Worm (Caenorhabditis elegans) whole organism, L4 larva: ENCODE data around the gene hlh-19.

Experiments
- D1046.2 ChIP-seq: fragments of 200-800 bp; sonication (Bioruptor generic); IDR thresholded peaks from 2 replicates; pipeline ENCODE4 v1.3.6; 2022; ENCODE audit warnings: missing genetic modification characterization, missing compliant biosample characterization
- F37D6.2 ChIP-seq: sonication (generic microtip); optimal IDR thresholded peaks from 2 replicates; lab custom pipeline; 2016; ENCODE audit warnings: mild to moderate bottlenecking, missing genetic modification characterization, missing compliant biosample characterization
- F44E2.7 ChIP-seq: fragments of 200-800 bp; sonication (Bioruptor generic); IDR thresholded peaks from 2 replicates; pipeline ENCODE4 v2.1.2; 2022; ENCODE audit warnings: missing genetic modification characterization, missing compliant biosample characterization
- R02D3.7 ChIP-seq: fragments of 150-350 bp; sonication (generic microtip); optimal IDR thresholded peaks from 3 replicates; lab custom pipeline; 2014; ENCODE audit warnings: missing biosample characterization, missing genetic modification characterization
- T20F7.1 ChIP-seq: fragments of 200-800 bp; sonication (Bioruptor generic); optimal IDR thresholded peaks from 2 replicates; lab custom pipeline; 2018; ENCODE audit warnings: mild to moderate bottlenecking, missing genetic modification characterization, missing compliant biosample characterization
- Y105C5A.15 ChIP-seq: fragments of 200-800 bp; sonication (Bioruptor generic); IDR thresholded peaks from 2 replicates; pipeline ENCODE4 v1.3.6; 2022; ENCODE audit warnings: missing genetic modification characterization, missing compliant biosample characterization
- aha-1 ChIP-seq: fragments of 150-350 bp; peaks from one replicate; lab custom pipeline; 2014; ENCODE audit warnings: missing biosample characterization, missing genetic modification characterization
- attf-4 ChIP-seq: sonication (generic microtip); optimal IDR thresholded peaks from 3 replicates; lab custom pipeline; 2017; ENCODE audit warnings: missing biosample characterization, missing genetic modification characterization
- ceh-28 ChIP-seq: fragments of 150-350 bp; optimal IDR thresholded peaks from 2 replicates; lab custom pipeline; 2014; ENCODE audit warnings: missing biosample characterization, missing genetic modification reagents, missing genetic modification characterization
- cey-2 ChIP-seq: sonication (generic microtip); optimal IDR thresholded peaks from 3 replicates; lab custom pipeline; 2017; ENCODE audit warnings: missing genetic modification characterization, mild to moderate bottlenecking, missing compliant biosample characterization, antibody characterized with exemption, borderline replicate concordance; ENCODE audit not compliant: insufficient read depth
- ctbp-1 ChIP-seq: fragments of 200-800 bp; sonication (Bioruptor generic); IDR thresholded peaks from 2 replicates; pipeline ENCODE4 v1.3.6; 2022; ENCODE audit warnings: missing genetic modification reagents, missing genetic modification characterization, missing compliant biosample characterization
- daf-12 ChIP-seq: fragments of 150-350 bp; optimal IDR thresholded peaks from 2 replicates; lab custom pipeline; 2014; ENCODE audit warnings: missing biosample characterization, missing genetic modification reagents, missing genetic modification characterization
- daf-19 ChIP-seq: fragments of 200-800 bp; sonication (Bioruptor generic); conservative IDR thresholded peaks from 2 replicates; pipeline ENCODE4 v1.3.6; 2022; ENCODE audit warnings: missing genetic modification characterization, missing compliant biosample characterization
- dmd-8 ChIP-seq: fragments of 200-800 bp; sonication (Bioruptor generic); IDR thresholded peaks from 2 replicates; pipeline ENCODE4 v1.3.6; 2022; ENCODE audit warnings: missing genetic modification characterization, missing compliant biosample characterization
- fos-1 ChIP-seq: fragments of 150-350 bp; optimal IDR thresholded peaks from 2 replicates; lab custom pipeline; 2014; ENCODE audit warnings: missing biosample characterization, missing genetic modification characterization
- gei-8 ChIP-seq: fragments of 200-800 bp; sonication (Bioruptor generic); optimal IDR thresholded peaks from 2 replicates; lab custom pipeline; 2018; ENCODE audit warnings: mild to moderate bottlenecking, missing genetic modification characterization, missing compliant biosample characterization
- hif-1 ChIP-seq, 2 experiments: sonication (generic microtip); optimal IDR thresholded peaks; 2 replicates each; lab custom pipeline; 2016 to 2017; ENCODE audit warnings: missing compliant biosample characterization in 2 of 2, missing genetic modification characterization in 2 of 2, missing genetic modification reagents in 2 of 2, missing genotype in 2 of 2, mild to moderate bottlenecking in 1 of 2
- hlh-30 ChIP-seq: sonication (generic microtip); optimal IDR thresholded peaks from 2 replicates; lab custom pipeline; 2017; ENCODE audit warnings: antibody characterized with exemption, mild to moderate bottlenecking, missing genetic modification characterization, missing compliant biosample characterization; ENCODE audit not compliant: insufficient read depth
- hmg-1.1 ChIP-seq: fragments of 200-800 bp; sonication (Bioruptor generic); IDR thresholded peaks from 2 replicates; pipeline ENCODE4 v1.3.6; 2022; ENCODE audit warnings: missing genetic modification reagents, missing genetic modification characterization, missing compliant biosample characterization
- lin-15B ChIP-seq: fragments of 150-350 bp; sonication (generic microtip); optimal IDR thresholded peaks from 3 replicates; lab custom pipeline; 2014; ENCODE audit warnings: missing biosample characterization, missing genetic modification characterization
- lin-29 ChIP-seq: fragments of 200-800 bp; sonication (Bioruptor generic); IDR thresholded peaks from 2 replicates; pipeline ENCODE4 v1.3.6; 2022; ENCODE audit warnings: missing genetic modification reagents, missing genetic modification characterization, missing compliant biosample characterization
- lir-3 ChIP-seq: sonication (generic microtip); optimal IDR thresholded peaks from 2 replicates; lab custom pipeline; 2016; ENCODE audit warnings: mild to moderate bottlenecking, missing genetic modification characterization, missing compliant biosample characterization
- mep-1 ChIP-seq: fragments of 150-350 bp; sonication (generic microtip); optimal IDR thresholded peaks from 3 replicates; lab custom pipeline; 2014; ENCODE audit warnings: missing biosample characterization, missing genetic modification characterization
- mes-2 ChIP-seq: sonication (generic microtip); optimal IDR thresholded peaks from 2 replicates; lab custom pipeline; 2016; ENCODE audit warnings: missing genotype, mild to moderate bottlenecking, missing genetic modification characterization, missing compliant biosample characterization; ENCODE audit not compliant: poor library complexity, severe bottlenecking
- nhr-10 ChIP-seq: fragments of 150-350 bp; optimal IDR thresholded peaks from 2 replicates; lab custom pipeline; 2014; ENCODE audit warnings: missing biosample characterization, missing genetic modification characterization
- nhr-102 ChIP-seq: sonication (generic microtip); optimal IDR thresholded peaks from 2 replicates; lab custom pipeline; 2016; ENCODE audit warnings: mild to moderate bottlenecking, missing genetic modification characterization, moderate library complexity, missing compliant biosample characterization
- nhr-237 ChIP-seq: sonication (generic microtip); optimal IDR thresholded peaks from 2 replicates; lab custom pipeline; 2017; ENCODE audit warnings: missing biosample characterization, missing genetic modification characterization
- nhr-25 ChIP-seq: sonication (generic microtip); optimal IDR thresholded peaks from 2 replicates; lab custom pipeline; 2017; ENCODE audit warnings: missing genetic modification characterization, mild to moderate bottlenecking, missing compliant biosample characterization, antibody characterized with exemption, moderate library complexity, borderline replicate concordance; ENCODE audit not compliant: insufficient read depth
- nhr-77 ChIP-seq: fragments of 150-350 bp; optimal IDR thresholded peaks from 2 replicates; lab custom pipeline; 2014; ENCODE audit warnings: missing biosample characterization, missing genetic modification characterization
- rbr-2 ChIP-seq: sonication (generic microtip); optimal IDR thresholded peaks from 2 replicates; lab custom pipeline; 2016; ENCODE audit warnings: missing genotype, missing genetic modification characterization, missing compliant biosample characterization
- saeg-2 ChIP-seq: fragments of 200-800 bp; sonication (Bioruptor generic); IDR thresholded peaks from 2 replicates; pipeline ENCODE4 v1.3.6; 2022; ENCODE audit warnings: missing genetic modification reagents, missing genetic modification characterization, missing compliant biosample characterization
- sdz-12 ChIP-seq: fragments of 200-800 bp; sonication (Bioruptor generic); optimal IDR thresholded peaks from 2 replicates; lab custom pipeline; 2018; ENCODE audit warnings: mild to moderate bottlenecking, missing genetic modification characterization, missing compliant biosample characterization
- set-16 ChIP-seq: fragments of 200-800 bp; sonication (Bioruptor generic); IDR thresholded peaks from 2 replicates; pipeline ENCODE4 v1.3.6; 2022; ENCODE audit warnings: missing genetic modification reagents, missing genetic modification characterization, missing compliant biosample characterization
- spr-3 ChIP-seq: fragments of 200-800 bp; sonication (Bioruptor generic); optimal IDR thresholded peaks from 2 replicates; lab custom pipeline; 2018; ENCODE audit warnings: mild to moderate bottlenecking, missing genetic modification characterization, missing compliant biosample characterization
- unc-130 ChIP-seq: sonication (generic microtip); optimal IDR thresholded peaks from 2 replicates; lab custom pipeline; 2016; ENCODE audit warnings: missing genetic modification reagents, missing genetic modification characterization, missing compliant biosample characterization
- unc-39 ChIP-seq: sonication (generic microtip); optimal IDR thresholded peaks from 2 replicates; lab custom pipeline; 2017; ENCODE audit warnings: missing biosample characterization, missing genetic modification characterization
- unc-62 ChIP-seq, 3 experiments: fragments of 150-350 bp in 1 of 3; sonication (generic microtip); optimal IDR thresholded peaks in 2 of 3; peaks in 1 of 3; 1 replicate in 1 of 3; 2 replicates in 2 of 3; lab custom pipeline; 2014 to 2017; ENCODE audit warnings: missing biosample characterization in 3 of 3, missing genetic modification characterization in 3 of 3, missing genetic modification reagents in 3 of 3, missing genotype in 1 of 3
- zfp-2 ChIP-seq: sonication (generic microtip); optimal IDR thresholded peaks from 2 replicates; lab custom pipeline; 2016; ENCODE audit warnings: mild to moderate bottlenecking, missing genetic modification characterization, missing compliant biosample characterization
- zip-11 ChIP-seq: fragments of 200-800 bp; sonication (Bioruptor generic); IDR thresholded peaks from 2 replicates; pipeline ENCODE4 v1.3.6; 2022; ENCODE audit warnings: missing genetic modification characterization, missing compliant biosample characterization
- zip-2 ChIP-seq: fragments of 150-350 bp; optimal IDR thresholded peaks from 2 replicates; lab custom pipeline; 2014; ENCODE audit warnings: missing biosample characterization, missing genetic modification characterization
- ztf-7 ChIP-seq: fragments of 150-350 bp; optimal IDR thresholded peaks from 2 replicates; lab custom pipeline; 2014; ENCODE audit warnings: missing biosample characterization, missing genetic modification characterization

hlh-19 gene

ce11 chrX:573270-573669 lies 16.2 kb upstream of the hlh-19 start (continued):
- TF ChIP-seq nhr-10 (no peak), mes-2 (peak; percentile 36), attf-4 (no peak), nhr-237 (tag; lab: Kevin White, UChicago) (no peak), lin-29 (GFP tag; lab: Robert Waterston, UW) (no peak), cey-2 (tag; lab: Kevin White, UChicago) (no peak), rbr-2 (tag; lab: Kevin White, UChicago) (peak; percentile 26), ceh-28 (tag; lab: Kevin White, UChicago) (no peak), unc-39 (tag; lab: Kevin White, UChicago) (no peak), saeg-2 (GFP tag; lab: Robert Waterston, UW) (no peak), F37D6.2 (no peak), daf-19 (GFP tag; lab: Robert Waterston, UW) (no peak), ctbp-1 (GFP tag; lab: Robert Waterston, UW) (no peak), mep-1 (peak; percentile 44), ztf-7 (tag; lab: Kevin White, UChicago) (no peak), aha-1 (tag; lab: Kevin White, UChicago) (peak; percentile 91), hif-1 (tag; optimal IDR thresholded peaks at IDR 0.05; lab: Kevin White, UChicago) (peak in 1 of 2 experiments; percentile 46), zip-2 (peak; percentile 85), unc-62 (GFP tag; optimal IDR thresholded peaks at IDR 0.05 in 1 of 2; lab: Kevin White, UChicago) (peak in 1 of 2 experiments; percentile 90), unc-62 (tag; optimal IDR thresholded peaks at IDR 0.05; lab: Kevin White, UChicago) (no peak), D1046.2 (no peak)

- TF ChIP-seq unc-62 (GFP tag; optimal IDR thresholded peaks at IDR 0.05 in 1 of 2; lab: Kevin White, UChicago) (peak in 1 of 2 experiments; percentile 41), unc-62 (tag; optimal IDR thresholded peaks at IDR 0.05; lab: Kevin White, UChicago) (no peak), unc-130 (no peak)
Observed at ce11 chrX:572601-573000, 15.5 kb upstream of the hlh-19 start, which contains the start of gene mrp-2. Gene mrp-2 (minus strand): TSS chrX:572701.

- TF ChIP-seq spr-3 (no peak), daf-12 (no peak), daf-19 (GFP tag; lab: Robert Waterston, UW) (no peak), fos-1 (tag; lab: Kevin White, UChicago) (no peak), nhr-102 (no peak), mes-2 (no peak), dmd-8 (GFP tag; lab: Robert Waterston, UW) (no peak), sdz-12 (GFP tag; lab: Kevin White, UChicago) (no peak), nhr-237 (tag; lab: Kevin White, UChicago) (no peak), hlh-30 (tag; lab: Kevin White, UChicago) (no peak), zfp-2 (tag; lab: Kevin White, UChicago) (no peak), set-16 (GFP tag; lab: Robert Waterston, UW) (no peak), gei-8 (GFP tag; lab: Kevin White, UChicago) (no peak), F44E2.7 (GFP tag; lab: Robert Waterston, UW) (no peak), lin-15B (tag; lab: Kevin White, UChicago) (no peak), R02D3.7 (tag; lab: Kevin White, UChicago) (no peak), hmg-1.1 (no peak), zip-11 (no peak), D1046.2 (no peak)
Observed at ce11 chrX:571367-571766, 14.3 kb upstream of the hlh-19 start.

- TF ChIP-seq T20F7.1 (GFP tag; lab: Kevin White, UChicago) (no peak), Y105C5A.15 (GFP tag; lab: Robert Waterston, UW) (no peak), hif-1 (tag; optimal IDR thresholded peaks at IDR 0.05; lab: Kevin White, UChicago) (no peak), lir-3 (no peak), nhr-77 (tag; lab: Kevin White, UChicago) (no peak), nhr-237 (tag; lab: Kevin White, UChicago) (no peak), nhr-25 (tag; lab: Kevin White, UChicago) (no peak)
- TF ChIP-seq, all 104 proteins: peak for 0
Observed at ce11 chrX:557857-558256, 762 bp upstream of the hlh-19 start, which contains the start of gene nas-38. Gene nas-38 (plus strand): TSS chrX:558157.
